Fruit fly (Drosophila melanogaster): Measurements from ENCODE around the gene dy.

dy gene

dm6 chrX:11806867-11807747 is 28.5 kb upstream of the dy start, which contains the start of gene Hsc70-3 (continued):
- TF ChIP-seq CG10979 (tag; optimal IDR thresholded peaks at IDR 0.05) (peak; percentile 11), Six4 (GFP tag; optimal IDR thresholded peaks at IDR 0.05) (no peak), knrl (GFP tag; IDR thresholded peaks at IDR 0.05; ENCODE audit: partially characterized antibody) (peak; percentile 74; the same call in 2 of the 3 replicates), CG11093 (GFP tag; IDR thresholded peaks at IDR 0.05) (no peak), cad (GFP tag; optimal IDR thresholded peaks at IDR 0.05) (no peak), CG17328 (GFP tag; IDR thresholded peaks at IDR 0.05) (peak; percentile 58), CG1603 (tag; optimal IDR thresholded peaks at IDR 0.05) (peak; percentile 62), CG8944 (GFP tag; optimal IDR thresholded peaks at IDR 0.05) (no peak), slp2 (GFP tag; optimal IDR thresholded peaks at IDR 0.05) (no peak), CG33557 (GFP tag; optimal IDR thresholded peaks at IDR 0.05) (no peak), CG9817 (tag; optimal IDR thresholded peaks at IDR 0.05) (no peak), CG4707 (GFP tag; optimal IDR thresholded peaks at IDR 0.05) (peak; percentile 77), CG14710 (tag; optimal IDR thresholded peaks at IDR 0.05) (peak; percentile 53), dimm (GFP tag; IDR thresholded peaks at IDR 0.05) (no peak), CG13624 (GFP tag; optimal IDR thresholded peaks at IDR 0.05) (no peak), Hr3 (GFP tag; optimal IDR thresholded peaks at IDR 0.05) (no peak), NC2α (GFP tag; optimal IDR thresholded peaks at IDR 0.05) (no peak), gsb-n (tag; optimal IDR thresholded peaks at IDR 0.05) (no peak), CG8281 (tag; optimal IDR thresholded peaks at IDR 0.05) (peak; percentile 13), CG10654 (GFP tag; optimal IDR thresholded peaks at IDR 0.05) (no peak), CG15479 (GFP tag; optimal IDR thresholded peaks at IDR 0.05) (no peak), Awh (GFP tag; IDR thresholded peaks at IDR 0.05) (peak; percentile 79), en (GFP tag; optimal IDR thresholded peaks at IDR 0.05) (no peak), Side (GFP tag; optimal IDR thresholded peaks at IDR 0.05) (peak; percentile 40), sima (GFP tag; optimal IDR thresholded peaks at IDR 0.05) (no peak), HLH3B (GFP tag; IDR thresholded peaks at IDR 0.05) (peak; percentile 43; the same call in 1 of the 2 replicates), CG8359 (GFP tag; optimal IDR thresholded peaks at IDR 0.05; ENCODE audit: borderline replicate concordance) (peak; percentile 37), MESR4 (GFP tag; optimal IDR thresholded peaks at IDR 0.05) (peak; percentile 8), phol (tag; optimal IDR thresholded peaks at IDR 0.05) (peak; percentile 12), CG3163 (GFP tag; optimal IDR thresholded peaks at IDR 0.05) (no peak), CG2889 (GFP tag; IDR thresholded peaks at IDR 0.05) (no peak), eve (GFP tag; optimal IDR thresholded peaks at IDR 0.05) (no peak), vfl (GFP tag; optimal IDR thresholded peaks at IDR 0.05) (no peak), ara (GFP tag; IDR thresholded peaks at IDR 0.05) (peak; percentile 58; the same call in 1 of the 2 replicates), btn (GFP tag; optimal IDR thresholded peaks at IDR 0.05) (peak; percentile 14), pum (GFP tag; optimal IDR thresholded peaks at IDR 0.05) (no peak), CG7963 (GFP tag; IDR thresholded peaks at IDR 0.05; ENCODE audit: partially characterized antibody) (peak; percentile 48; the same call in 1 of the 3 replicates), CG7839 (tag; optimal IDR thresholded peaks at IDR 0.05) (no peak), dysf (GFP tag; IDR thresholded peaks at IDR 0.05) (no peak), ind (GFP tag; optimal IDR thresholded peaks at IDR 0.05) (no peak), CG11247 (GFP tag; IDR thresholded peaks at IDR 0.05) (no peak), lmd (GFP tag; IDR thresholded peaks at IDR 0.05) (no peak), CkIIα-i1 (GFP tag; IDR thresholded peaks at IDR 0.05) (no peak), CG15514 (GFP tag; optimal IDR thresholded peaks at IDR 0.05) (peak; percentile 38), gsb (GFP tag; IDR thresholded peaks at IDR 0.05) (no peak), Aef1 (GFP tag; IDR thresholded peaks at IDR 0.05) (no peak), unc-4 (GFP tag; IDR thresholded peaks at IDR 0.05; ENCODE audit: partially characterized antibody) (peak; percentile 79), CG13296 (GFP tag; optimal IDR thresholded peaks at IDR 0.05) (peak; percentile 13), Sry-δ (GFP tag; optimal IDR thresholded peaks at IDR 0.05) (peak; percentile 55)
